Worm (Caenorhabditis elegans) whole organism, L2 larva: Measurements from ENCODE around the gene wrt-7.
A peak's percentile ranks its signal among the peaks of the same experiment; 100 is the strongest.

Experiments used
- F13H6.1 ChIP-seq: sonication (generic microtip); optimal IDR thresholded peaks from 2 replicates; lab custom pipeline; 2016; ENCODE audit warnings: missing genetic modification characterization, missing compliant biosample characterization
- R02D3.7 ChIP-seq: fragments of 150-350 bp; optimal IDR thresholded peaks from 2 replicates; lab custom pipeline; 2014; ENCODE audit warnings: missing biosample characterization, missing genetic modification characterization
- alr-1 ChIP-seq: fragments of 150-350 bp; optimal IDR thresholded peaks from 2 replicates; lab custom pipeline; 2014; ENCODE audit warnings: missing biosample characterization, missing genetic modification characterization
- aly-2 ChIP-seq: fragments of 150-350 bp; optimal IDR thresholded peaks from 2 replicates; lab custom pipeline; 2014; ENCODE audit warnings: missing biosample characterization, missing genetic modification characterization
- ceh-16 ChIP-seq: fragments of 150-350 bp; optimal IDR thresholded peaks from 2 replicates; lab custom pipeline; 2014; ENCODE audit warnings: missing biosample characterization, missing genetic modification characterization
- crh-2 ChIP-seq: sonication (generic microtip); optimal IDR thresholded peaks from 2 replicates; lab custom pipeline; 2017; ENCODE audit warnings: missing biosample characterization, missing genetic modification characterization
- egl-27 ChIP-seq: sonication (generic microtip); optimal IDR thresholded peaks from 3 replicates; lab custom pipeline; 2017; ENCODE audit warnings: missing biosample characterization, missing genetic modification reagents, missing genetic modification characterization
- elt-1 ChIP-seq: fragments of 150-350 bp; optimal IDR thresholded peaks from 2 replicates; lab custom pipeline; 2014; ENCODE audit warnings: missing biosample characterization, missing genetic modification characterization
- elt-3 ChIP-seq: sonication (generic microtip); optimal IDR thresholded peaks from 2 replicates; lab custom pipeline; 2017; ENCODE audit warnings: missing biosample characterization, missing genetic modification characterization
- fos-1 ChIP-seq: fragments of 150-350 bp; optimal IDR thresholded peaks from 2 replicates; lab custom pipeline; 2014; ENCODE audit warnings: missing biosample characterization, missing genetic modification characterization
- gmeb-1 ChIP-seq: fragments of 150-350 bp; optimal IDR thresholded peaks from 2 replicates; lab custom pipeline; 2014; ENCODE audit warnings: missing biosample characterization, missing genetic modification characterization
- lin-11 ChIP-seq: fragments of 150-350 bp; sonication (generic microtip); optimal IDR thresholded peaks from 2 replicates; lab custom pipeline; 2014; ENCODE audit warnings: missing biosample characterization, missing genetic modification characterization, inconsistent platforms, mixed read lengths
- lin-39 ChIP-seq: fragments of 150-350 bp; optimal IDR thresholded peaks from 2 replicates; lab custom pipeline; 2014; ENCODE audit warnings: missing biosample characterization, missing genetic modification reagents, missing genetic modification characterization
- lsy-2 ChIP-seq, 2 experiments: fragments of 150-350 bp in 1 of 2; sonication (generic microtip) in 1 of 2; optimal IDR thresholded peaks; 2 replicates each; lab custom pipeline; 2014 to 2017; ENCODE audit warnings: missing biosample characterization in 2 of 2, missing genetic modification characterization in 2 of 2
- mab-5 ChIP-seq: fragments of 150-350 bp; optimal IDR thresholded peaks from 2 replicates; lab custom pipeline; 2014; ENCODE audit warnings: missing biosample characterization, missing genetic modification characterization
- mbf-1 ChIP-seq: sonication (generic microtip); optimal IDR thresholded peaks from 2 replicates; lab custom pipeline; 2017; ENCODE audit warnings: missing biosample characterization, missing genetic modification characterization
- nhr-10 ChIP-seq: sonication (generic microtip); optimal IDR thresholded peaks from 2 replicates; lab custom pipeline; 2017; ENCODE audit warnings: missing biosample characterization, missing genetic modification characterization
- nhr-129 ChIP-seq: fragments of 150-350 bp; optimal IDR thresholded peaks from 2 replicates; lab custom pipeline; 2014; ENCODE audit warnings: missing biosample characterization, missing genetic modification characterization
- nhr-21 ChIP-seq: fragments of 150-350 bp; optimal IDR thresholded peaks from 2 replicates; lab custom pipeline; 2014; ENCODE audit warnings: missing biosample characterization, missing genetic modification characterization
- nhr-23 ChIP-seq: fragments of 150-350 bp; optimal IDR thresholded peaks from 2 replicates; lab custom pipeline; 2014; ENCODE audit warnings: missing biosample characterization, missing genetic modification reagents, missing genetic modification characterization
- nhr-237 ChIP-seq: fragments of 150-350 bp; optimal IDR thresholded peaks from 2 replicates; lab custom pipeline; 2014; ENCODE audit warnings: missing biosample characterization, missing genetic modification characterization
- nhr-6 ChIP-seq: fragments of 150-350 bp; optimal IDR thresholded peaks from 2 replicates; lab custom pipeline; 2014; ENCODE audit warnings: missing biosample characterization, missing genetic modification characterization
- nhr-77 ChIP-seq: fragments of 150-350 bp; optimal IDR thresholded peaks from 2 replicates; lab custom pipeline; 2014; ENCODE audit warnings: missing biosample characterization, missing genetic modification characterization
- sem-4 ChIP-seq: fragments of 150-350 bp; optimal IDR thresholded peaks from 2 replicates; lab custom pipeline; 2014; ENCODE audit warnings: missing biosample characterization, missing genetic modification reagents, missing genetic modification characterization
- skn-1 ChIP-seq: sonication (generic microtip); optimal IDR thresholded peaks from 2 replicates; lab custom pipeline; 2017; ENCODE audit warnings: missing biosample characterization, missing genetic modification characterization
- sma-3 ChIP-seq: sonication (generic microtip); optimal IDR thresholded peaks from 2 replicates; lab custom pipeline; 2016; ENCODE audit warnings: missing genetic modification reagents, missing genetic modification characterization, missing compliant biosample characterization
- sma-9 ChIP-seq, 2 experiments: fragments of 150-350 bp in 1 of 2; sonication (generic microtip) in 1 of 2; optimal IDR thresholded peaks; 2 replicates each; lab custom pipeline; 2014 to 2016; ENCODE audit warnings: missing genetic modification characterization in 2 of 2, mild to moderate bottlenecking in 1 of 2, missing biosample characterization in 1 of 2, missing compliant biosample characterization in 1 of 2, missing genetic modification reagents in 1 of 2, moderate library complexity in 1 of 2
- unc-39 ChIP-seq: fragments of 150-350 bp; optimal IDR thresholded peaks from 2 replicates; lab custom pipeline; 2014; ENCODE audit warnings: missing biosample characterization, missing genetic modification characterization
- unc-62 ChIP-seq: fragments of 150-350 bp; optimal IDR thresholded peaks from 2 replicates; lab custom pipeline; 2014; ENCODE audit warnings: missing biosample characterization, missing genetic modification reagents, missing genetic modification characterization
- zag-1 ChIP-seq: fragments of 150-350 bp; optimal IDR thresholded peaks from 2 replicates; lab custom pipeline; 2014; ENCODE audit warnings: missing biosample characterization, missing genetic modification characterization

The wrt-7 gene

DNA sequence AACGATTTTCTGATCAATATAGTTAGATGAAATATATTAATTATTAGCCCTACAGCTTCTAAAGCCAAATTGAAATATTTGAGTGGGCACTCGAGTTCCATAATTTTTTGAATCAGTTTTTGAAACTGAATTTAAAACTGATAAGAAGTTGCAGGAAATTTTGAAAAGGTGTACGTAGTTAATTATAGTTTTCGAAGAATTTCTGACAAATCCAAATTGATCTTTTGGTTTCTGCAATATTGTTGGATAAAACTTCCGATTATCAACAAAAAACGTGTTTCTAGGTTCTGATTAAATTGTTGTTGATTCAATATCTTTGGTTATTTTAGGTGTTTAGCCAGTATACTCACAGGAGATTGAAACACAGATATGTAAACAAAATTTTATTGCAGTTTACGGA lies 30.6 kb downstream of the wrt-7 start, which contains the start of gene T26H8.4:
Gene T26H8.4 (minus strand): TSS at position 101 of the 400 bp plus-strand sequence.
- TF ChIP-seq unc-62 (GFP tag; lab: Kevin White, UChicago) = no peak
- no peak for TF ChIP-seq lin-11

DNA sequence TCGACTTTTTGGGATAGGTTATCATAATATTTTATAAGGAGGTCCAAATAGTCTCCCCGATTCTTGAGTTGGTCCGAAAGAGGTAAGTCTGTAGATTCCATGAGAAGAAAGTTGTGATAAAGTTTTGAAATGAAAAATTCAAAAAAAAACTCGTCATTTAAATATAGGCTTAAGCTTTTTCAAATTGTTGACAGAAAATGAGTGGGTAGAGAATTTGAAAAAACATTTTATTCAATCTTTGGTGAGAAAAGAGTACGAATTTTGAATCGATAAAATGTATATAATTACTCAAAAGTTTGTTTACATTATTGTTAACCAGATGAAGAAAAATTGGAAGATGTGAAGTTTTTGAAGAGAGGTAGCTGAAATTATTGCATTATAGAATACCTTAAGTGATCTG lies 31.8 kb downstream of the wrt-7 start, which contains the start of gene T26H8.5:
Gene T26H8.5 (minus strand): TSS at position 101 of the 400 bp plus-strand sequence.
- no peak for TF ChIP-seq R02D3.7 (tag; lab: Kevin White, UChicago)
- TF ChIP-seq alr-1 (tag; lab: Kevin White, UChicago) = no peak
- TF ChIP-seq elt-1 = no peak
- no peak for TF ChIP-seq sem-4 (tag; lab: Kevin White, UChicago)
- no peak for TF ChIP-seq nhr-6
- TF ChIP-seq elt-3 (tag; lab: Kevin White, UChicago) = no peak
- no peak for TF ChIP-seq nhr-237 (tag; lab: Kevin White, UChicago)
- no peak for TF ChIP-seq nhr-23 (tag; lab: Kevin White, UChicago)
- TF ChIP-seq crh-2 (tag; lab: Kevin White, UChicago) = no peak
- TF ChIP-seq unc-39 (tag; lab: Kevin White, UChicago) = no peak
- TF ChIP-seq aly-2 (tag; lab: Kevin White, UChicago) = no peak

ce11 chrV:15303625-15304024 lies 33.7 kb downstream of the wrt-7 start, which contains the start of gene srx-48:
Gene srx-48, minus strand, starts transcription at chrV:15303725.
- TF ChIP-seq ceh-16 (tag; lab: Kevin White, UChicago) (no peak), F13H6.1 (tag; lab: Kevin White, UChicago) (no peak)

ce11 chrV:15298597-15298996 lies 38.7 kb downstream of the wrt-7 start, which contains the start of gene cpr-3:
Gene cpr-3, minus strand, starts transcription at chrV:15298700.
- TF ChIP-seq nhr-21 (tag; lab: Kevin White, UChicago) (no peak), elt-1 (no peak), gmeb-1 (tag; lab: Kevin White, UChicago) (peak; percentile 64), mab-5 (tag; lab: Kevin White, UChicago) (no peak), skn-1 (tag; lab: Kevin White, UChicago) (peak; percentile 75), sma-3 (GFP tag; lab: Kevin White, UChicago) (peak; percentile 8), crh-2 (tag; lab: Kevin White, UChicago) (peak; percentile 64), sma-9 (GFP tag; optimal IDR thresholded peaks at IDR 0.05; lab: Kevin White, UChicago) (no peak), sma-9 (tag; optimal IDR thresholded peaks at IDR 0.05; lab: Kevin White, UChicago) (no peak), nhr-77 (tag; lab: Kevin White, UChicago) (no peak), fos-1 (tag; lab: Kevin White, UChicago) (peak; percentile 100)
- TF ChIP-seq, all 48 proteins: peak for 5

DNA sequence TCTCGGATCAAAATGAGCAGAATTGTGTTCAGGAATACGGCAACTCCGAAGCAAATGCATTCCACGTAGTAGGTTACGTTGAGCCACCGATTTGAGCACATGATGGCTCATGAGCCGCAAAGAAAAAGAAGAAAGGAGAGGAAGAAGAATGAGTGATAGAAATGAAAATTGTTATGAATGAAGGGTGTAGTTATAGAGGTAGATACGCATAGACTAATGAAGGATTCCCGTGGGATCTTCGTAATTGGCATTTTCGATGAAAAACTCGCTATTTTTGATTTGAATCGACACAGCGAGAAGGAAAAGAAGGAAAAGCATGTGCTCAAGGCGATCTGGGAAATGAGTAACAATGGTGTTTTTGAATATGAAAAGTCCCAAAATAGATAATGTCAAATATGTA lies 43.4 kb downstream of the wrt-7 start, which contains the start of gene str-96:
Gene str-96 (minus strand): TSS at position 101 of the 400 bp plus-strand sequence.
- TF ChIP-seq nhr-10 (tag; lab: Kevin White, UChicago) = no peak
- no peak for TF ChIP-seq mbf-1 (tag; lab: Kevin White, UChicago)
- no peak for TF ChIP-seq zag-1
- TF ChIP-seq nhr-23 (tag; lab: Kevin White, UChicago) = no peak
- TF ChIP-seq lin-11 = no peak

DNA sequence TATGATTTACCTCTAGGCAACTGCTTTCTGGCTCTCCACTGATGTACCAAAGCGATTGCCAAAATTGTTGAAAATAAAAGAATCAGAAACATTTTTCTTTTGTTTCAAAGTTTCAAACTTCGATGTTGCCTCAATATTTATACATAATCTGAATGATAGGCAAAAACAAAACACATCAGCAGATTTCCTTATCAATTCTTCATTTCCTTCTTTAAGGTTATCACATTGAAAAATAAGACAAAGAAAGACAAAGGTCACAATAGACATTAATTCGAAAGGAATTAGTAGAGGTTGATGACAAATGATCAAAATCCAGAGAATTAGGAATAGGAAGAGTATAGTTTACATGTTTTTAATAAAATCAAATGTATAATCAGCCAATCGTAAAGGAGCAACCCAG lies 46.3 kb downstream of the wrt-7 start, which contains the start of gene cyp-34A2:
Gene cyp-34A2 (minus strand): TSS at position 101 of the 400 bp plus-strand sequence.
- no peak for TF ChIP-seq gmeb-1 (tag; lab: Kevin White, UChicago)
- TF ChIP-seq R02D3.7 (tag; lab: Kevin White, UChicago) = no peak
- TF ChIP-seq nhr-6 = no peak
- no peak for TF ChIP-seq ceh-16 (tag; lab: Kevin White, UChicago)
- TF ChIP-seq lin-39 (tag; lab: Kevin White, UChicago) = no peak
- TF ChIP-seq skn-1 (tag; lab: Kevin White, UChicago) = no peak
- TF ChIP-seq egl-27 (tag; lab: Kevin White, UChicago) = no peak
- no peak for TF ChIP-seq nhr-23 (tag; lab: Kevin White, UChicago)
- TF ChIP-seq lsy-2 (tag; optimal IDR thresholded peaks at IDR 0.05; lab: Kevin White, UChicago) = no peak
- no peak for TF ChIP-seq nhr-129
- no peak for TF ChIP-seq nhr-10 (tag; lab: Kevin White, UChicago)
